Worm (Caenorhabditis elegans): ENCODE results near the gene sfxn-1.2.

- TF ChIP-seq him-1 (tag; optimal IDR thresholded peaks at IDR 0.05): no peak
- TF ChIP-seq W03F9.2 (tag; optimal IDR thresholded peaks at IDR 0.05): no peak
- TF ChIP-seq dao-5 (tag; optimal IDR thresholded peaks at IDR 0.05): no peak
Measured at ce11 chrII:11150976-11151375, 34.9 kb upstream of the sfxn-1.2 start.

All from whole organism, L4/young adult.